Fruit fly (Drosophila melanogaster): Measurements from ENCODE around the gene CG15317.

Gene CG15317

dm6 chrX:9553545-9554320, 2.6 kb downstream of the CG15317 start:
- TF ChIP-seq CG17801 (GFP tag; optimal IDR thresholded peaks at IDR 0.05; ENCODE audit: partially characterized antibody) = peak; percentile 94

dm6 chrX:9551179-9551578, 5.2 kb downstream of the CG15317 start:
- no peak for TF ChIP-seq CG17801 (GFP tag; optimal IDR thresholded peaks at IDR 0.05; ENCODE audit: partially characterized antibody)

- no peak for TF ChIP-seq CG17801 (GFP tag; optimal IDR thresholded peaks at IDR 0.05; ENCODE audit: partially characterized antibody)
Measured at dm6 chrX:9550565-9551145, 5.7 kb downstream of the CG15317 start, which contains the start of gene CG32700. Gene CG32700, minus strand, starts transcription at chrX:9550838.

- TF ChIP-seq CG17801 (GFP tag; optimal IDR thresholded peaks at IDR 0.05; ENCODE audit: partially characterized antibody) = no peak
Measured at dm6 chrX:9544457-9544856, 11.9 kb downstream of the CG15317 start.

- no peak for TF ChIP-seq CG17801 (GFP tag; optimal IDR thresholded peaks at IDR 0.05; ENCODE audit: partially characterized antibody)
Measured at dm6 chrX:9533518-9533917, 22.8 kb downstream of the CG15317 start, which contains the start of gene CG34026. Gene CG34026, plus strand, starts transcription at chrX:9533818.

DNA sequence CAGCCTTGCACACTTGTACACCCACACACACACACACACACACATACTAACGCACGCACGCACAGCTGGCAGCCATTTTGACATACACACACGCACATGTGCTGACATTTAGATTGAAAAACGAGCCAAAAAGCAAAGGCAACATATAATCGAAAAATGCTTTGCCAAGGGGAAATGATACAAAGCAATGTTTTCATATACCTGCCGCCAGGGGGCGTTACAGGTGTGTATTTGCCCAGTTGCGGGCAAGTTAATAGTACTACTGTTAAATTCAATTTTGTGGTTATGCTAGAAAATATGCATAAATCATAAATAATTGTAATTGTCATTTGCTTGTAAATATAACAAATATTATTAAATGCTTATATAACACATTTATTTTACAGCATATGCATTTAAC, 23.9 kb downstream of the CG15317 start:
- TF ChIP-seq CG17801 (GFP tag; optimal IDR thresholded peaks at IDR 0.05; ENCODE audit: partially characterized antibody) = no peak

DNA sequence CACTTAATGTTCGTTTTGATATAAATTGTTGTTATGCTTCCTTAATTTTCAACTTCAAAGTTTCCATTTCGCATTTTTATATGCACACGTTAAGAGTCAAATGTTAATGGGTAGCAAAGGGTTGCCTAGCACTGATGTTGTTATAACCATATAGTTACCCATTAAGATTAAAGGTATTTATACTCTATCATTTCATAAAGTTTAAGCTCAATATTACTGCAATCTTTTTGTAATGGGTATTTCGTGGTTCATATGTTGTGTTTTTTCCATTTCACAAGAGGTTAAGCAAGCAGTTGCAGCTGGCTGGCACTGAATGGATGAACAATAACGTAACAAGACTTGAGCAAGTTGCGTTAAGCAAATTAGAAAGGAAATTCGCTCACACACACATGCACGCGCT, 24.5 kb downstream of the CG15317 start:
- TF ChIP-seq CG17801 (GFP tag; optimal IDR thresholded peaks at IDR 0.05; ENCODE audit: partially characterized antibody) = no peak

- TF ChIP-seq CG17801 (GFP tag; optimal IDR thresholded peaks at IDR 0.05; ENCODE audit: partially characterized antibody) = no peak
Measured at dm6 chrX:9523543-9523942, 32.8 kb downstream of the CG15317 start.

dm6 chrX:9520175-9520574, 36.2 kb downstream of the CG15317 start:
- no peak for TF ChIP-seq CG17801 (GFP tag; optimal IDR thresholded peaks at IDR 0.05; ENCODE audit: partially characterized antibody)

DNA sequence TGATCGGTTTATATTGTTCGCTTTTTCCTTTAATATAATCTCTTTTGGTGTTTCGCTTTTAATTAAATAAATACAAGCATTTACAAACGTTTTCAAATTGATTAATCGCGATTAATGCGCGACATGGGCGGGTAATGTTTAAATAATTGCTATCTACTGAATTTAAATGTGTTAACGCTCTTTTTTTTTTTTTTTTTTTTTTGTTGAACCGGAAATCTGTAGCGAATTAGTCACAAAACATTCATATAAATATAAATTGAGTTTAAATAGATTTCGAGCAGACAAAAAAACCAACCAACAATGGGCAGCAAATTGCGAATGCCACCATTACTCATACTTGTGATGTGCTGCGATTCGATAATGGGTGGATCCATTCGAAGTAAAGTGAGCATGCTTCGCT, 45.1 kb downstream of the CG15317 start, which contains the start of gene CG34028:
TSS of gene CG34028 (plus strand) at position 301 of the 400 bp plus-strand sequence.
- TF ChIP-seq CG17801 (GFP tag; optimal IDR thresholded peaks at IDR 0.05; ENCODE audit: partially characterized antibody) = no peak

All from ovary, adult (tissue).